Worm (Caenorhabditis elegans) whole organism, L4/young adult: ENCODE results near the gene C08F8.6.

Experiments
- W03F9.2 ChIP-seq: fragments of 150-350 bp; optimal IDR thresholded peaks from 2 replicates; lab custom pipeline; 2014; ENCODE audit warnings: missing biosample characterization, missing genetic modification characterization
- dao-5 ChIP-seq: sonication (generic microtip); optimal IDR thresholded peaks from 2 replicates; lab custom pipeline; 2016; ENCODE audit warnings: missing genotype, missing genetic modification characterization, moderate library complexity, missing compliant biosample characterization
- him-1 ChIP-seq: sonication (generic microtip); optimal IDR thresholded peaks from 2 replicates; lab custom pipeline; 2016; ENCODE audit warnings: missing genotype, missing genetic modification reagents, missing genetic modification characterization, missing compliant biosample characterization

DNA sequence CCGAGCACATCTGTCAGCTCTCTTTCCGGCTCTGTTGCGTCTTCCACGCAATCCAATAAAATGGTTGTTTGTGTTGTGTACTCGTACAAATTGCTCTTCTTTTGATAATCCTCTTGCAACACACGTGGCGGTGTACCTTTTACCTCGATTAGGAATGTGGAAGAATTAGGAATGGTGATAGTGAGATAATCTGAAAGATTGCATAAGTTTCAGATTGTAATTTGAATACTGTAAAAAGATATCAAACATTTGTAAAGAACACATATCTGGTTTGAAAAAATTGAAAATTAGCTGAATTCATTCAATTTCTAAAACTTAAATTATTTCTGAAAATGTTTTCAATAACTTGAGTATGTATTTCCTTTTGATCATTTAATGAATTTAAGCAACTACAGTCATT is at the start of gene C08F8.6:
- TF ChIP-seq him-1 (tag; lab: Kevin White, UChicago) (no peak), W03F9.2 (tag; lab: Kevin White, UChicago) (no peak), dao-5 (tag; lab: Kevin White, UChicago) (no peak)
